Fruit fly (Drosophila melanogaster): Measurements from ENCODE around the gene CG33189.

Gene CG33189

dm6 chr3R:8801126-8801762 is 20.7 kb upstream of the CG33189 start, which contains the start of the genes Pif1A, Pif1B and CCT7 (continued):
- TF ChIP-seq CG11695 (GFP tag; IDR thresholded peaks at IDR 0.05) (no peak), Doc3 (GFP tag; IDR thresholded peaks at IDR 0.05; ENCODE audit: partially characterized antibody) (peak; percentile 96), grau (tag; optimal IDR thresholded peaks at IDR 0.05) (no peak), CG9437 (GFP tag; optimal IDR thresholded peaks at IDR 0.05) (peak; percentile 28), PHDP (tag; optimal IDR thresholded peaks at IDR 0.05) (no peak), yki (optimal IDR thresholded peaks at IDR 0.05) (no peak), h (optimal IDR thresholded peaks at IDR 0.05) (no peak), CG3065 (GFP tag; optimal IDR thresholded peaks at IDR 0.05) (no peak), sisA (GFP tag; IDR thresholded peaks at IDR 0.05) (no peak), CG10147 (GFP tag; optimal IDR thresholded peaks at IDR 0.05) (peak; percentile 20), B-H2 (GFP tag; optimal IDR thresholded peaks at IDR 0.05) (no peak), vvl (GFP tag; IDR thresholded peaks at IDR 0.05) (peak; percentile 24; the same call in 1 of the 2 replicates), CG3995 (GFP tag; optimal IDR thresholded peaks at IDR 0.05) (peak; percentile 90), NC2α (GFP tag; optimal IDR thresholded peaks at IDR 0.05) (no peak), CG14014 (GFP tag; IDR thresholded peaks at IDR 0.05) (no peak), onecut (GFP tag; IDR thresholded peaks at IDR 0.05) (no peak), CG18764 (GFP tag; optimal IDR thresholded peaks at IDR 0.05) (no peak), CG1602 (GFP tag; optimal IDR thresholded peaks at IDR 0.05) (no peak), Asciz (GFP tag; optimal IDR thresholded peaks at IDR 0.05) (no peak), CG10959 (GFP tag; IDR thresholded peaks at IDR 0.05) (no peak), CG6175 (GFP tag; IDR thresholded peaks at IDR 0.05) (no peak), sim (GFP tag; IDR thresholded peaks at IDR 0.05) (no peak), CG14860 (GFP tag; IDR thresholded peaks at IDR 0.05; ENCODE audit: partially characterized antibody) (peak; percentile 92), Nf-YB (GFP tag; optimal IDR thresholded peaks at IDR 0.05) (no peak), scrt (GFP tag; optimal IDR thresholded peaks at IDR 0.05) (no peak), sima (GFP tag; optimal IDR thresholded peaks at IDR 0.05) (no peak), CG18262 (tag; optimal IDR thresholded peaks at IDR 0.05) (peak; percentile 26), gsb-n (tag; optimal IDR thresholded peaks at IDR 0.05) (no peak), CG15601 (tag; optimal IDR thresholded peaks at IDR 0.05) (peak; percentile 24), CG4730 (GFP tag; IDR thresholded peaks at IDR 0.05) (no peak)

dm6 chr3R:8799866-8800265 is 19.3 kb upstream of the CG33189 start:
- TF ChIP-seq seq (GFP tag; IDR thresholded peaks at IDR 0.05) (no peak), CG2129 (GFP tag; IDR thresholded peaks at IDR 0.05; ENCODE audit: partially characterized antibody) (no peak), CG11696 (GFP tag; IDR thresholded peaks at IDR 0.05) (no peak), Hr51 (GFP tag; optimal IDR thresholded peaks at IDR 0.05) (no peak), lola (GFP tag; optimal IDR thresholded peaks at IDR 0.05) (no peak), onecut (GFP tag; IDR thresholded peaks at IDR 0.05) (no peak), CG16815 (GFP tag; optimal IDR thresholded peaks at IDR 0.05) (no peak), Sin3A (optimal IDR thresholded peaks at IDR 0.05) (no peak), her (GFP tag; optimal IDR thresholded peaks at IDR 0.05) (no peak), CG8290 (GFP tag; optimal IDR thresholded peaks at IDR 0.05) (no peak), CG8290 (tag; optimal IDR thresholded peaks at IDR 0.05) (peak in 1 of 2 experiments; percentile 11), Six4 (GFP tag; optimal IDR thresholded peaks at IDR 0.05) (no peak), Gug (GFP tag; IDR thresholded peaks at IDR 0.05) (no peak), Pdp1 (GFP tag; optimal IDR thresholded peaks at IDR 0.05) (no peak), Sox100B (GFP tag; optimal IDR thresholded peaks at IDR 0.05) (no peak), CG14014 (GFP tag; IDR thresholded peaks at IDR 0.05) (no peak), nmo (GFP tag; optimal IDR thresholded peaks at IDR 0.05) (no peak), CG12236 (GFP tag; optimal IDR thresholded peaks at IDR 0.05) (no peak), CkIIα-i1 (GFP tag; IDR thresholded peaks at IDR 0.05) (no peak), twi (tag; optimal IDR thresholded peaks at IDR 0.05) (no peak), CG4820 (GFP tag; optimal IDR thresholded peaks at IDR 0.05) (no peak), ab (GFP tag; optimal IDR thresholded peaks at IDR 0.05) (no peak), wdn (GFP tag; IDR thresholded peaks at IDR 0.05) (no peak), gce (GFP tag; IDR thresholded peaks at IDR 0.05) (no peak), Poxn (GFP tag; IDR thresholded peaks at IDR 0.05) (no peak)

Measured in whole organism, embryonic.